Fruit fly (Drosophila melanogaster) whole organism, wandering third instar larva: ENCODE data around the gene Sema1a.

Source experiments
- Abd-B ChIP-seq: fragments of >200 bp; optimal IDR thresholded peaks from 2 replicates; lab custom pipeline; 2017; ENCODE audit warnings: missing biosample characterization, missing genetic modification characterization
- Mio ChIP-seq: sonication (Bioruptor generic); optimal IDR thresholded peaks from 2 replicates; lab custom pipeline; 2016; ENCODE audit warnings: missing biosample characterization, missing genetic modification characterization
- Sp1 ChIP-seq: fragments of 200-800 bp; sonication (Bioruptor generic); optimal IDR thresholded peaks from 3 replicates; lab custom pipeline; 2019; ENCODE audit warnings: missing biosample characterization, mild to moderate bottlenecking, missing genetic modification characterization, moderate library complexity
- Vsx2 ChIP-seq: fragments of 200-300, 225-300 bp; sonication (Bioruptor generic); optimal IDR thresholded peaks from 2 replicates; lab custom pipeline; 2018; ENCODE audit warnings: missing biosample characterization, missing genetic modification characterization; ENCODE audit not compliant: partially characterized antibody
- ey ChIP-seq: fragments of 200-800 bp; sonication (Bioruptor generic); optimal IDR thresholded peaks from 2 replicates; lab custom pipeline; 2016; ENCODE audit warnings: missing biosample characterization, missing genetic modification characterization
- foxo ChIP-seq, 2 experiments: fragments of 200-800 bp; sonication (Bioruptor generic); optimal IDR thresholded peaks; 2 replicates in 1 of 2; 3 replicates in 1 of 2; lab custom pipeline; 2016 to 2017; ENCODE audit warnings: missing biosample characterization in 2 of 2, missing genetic modification characterization in 2 of 2
- fru ChIP-seq: fragments of 200-800 bp; sonication (Bioruptor generic); optimal IDR thresholded peaks from 3 replicates; lab custom pipeline; 2016; ENCODE audit warnings: missing biosample characterization, mild to moderate bottlenecking, missing genetic modification characterization
- h ChIP-seq: fragments of 200-800 bp; sonication (Bioruptor generic); optimal IDR thresholded peaks from 3 replicates; lab custom pipeline; 2016; ENCODE audit warnings: missing biosample characterization, mild to moderate bottlenecking, missing genetic modification characterization
- lola ChIP-seq: fragments of >200 bp; optimal IDR thresholded peaks from 2 replicates; lab custom pipeline; 2017; ENCODE audit warnings: missing biosample characterization, missing genetic modification characterization
- psq ChIP-seq: fragments of 200-800 bp; sonication (Bioruptor generic); optimal IDR thresholded peaks from 3 replicates; lab custom pipeline; 2017; ENCODE audit warnings: missing biosample characterization, mild to moderate bottlenecking, missing genetic modification characterization, moderate library complexity
- tai ChIP-seq: sonication (Bioruptor generic); optimal IDR thresholded peaks from 2 replicates; lab custom pipeline; 2016; ENCODE audit warnings: missing biosample characterization, missing genetic modification characterization
- usp ChIP-seq: fragments of >200 bp; optimal IDR thresholded peaks from 2 replicates; lab custom pipeline; 2017; ENCODE audit warnings: missing biosample characterization, missing genetic modification characterization

DNA sequence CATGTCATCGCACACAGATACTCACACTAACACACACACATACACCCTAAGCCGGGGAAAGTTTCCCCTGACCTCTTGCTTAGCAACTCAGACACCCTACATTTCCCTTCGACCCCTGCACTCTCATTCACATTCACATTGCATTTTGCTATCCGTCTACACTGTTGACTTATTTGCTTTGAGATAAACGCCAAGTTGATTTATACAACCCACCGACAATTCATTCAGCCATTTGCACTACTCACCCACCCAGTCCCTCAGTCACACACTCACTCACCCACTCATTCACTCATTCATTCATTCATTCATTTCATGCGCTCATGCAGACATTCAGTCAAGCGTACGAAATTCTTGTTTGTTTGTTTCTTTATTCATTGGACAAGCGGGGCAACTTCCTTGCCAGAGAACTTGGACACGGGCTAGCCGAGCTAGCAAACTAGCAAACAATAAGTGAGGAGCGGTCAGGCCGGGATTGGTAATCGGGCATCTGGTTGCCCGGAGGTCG, 34.6 kb downstream of the Sema1a start:
- no peak for TF ChIP-seq psq (GFP tag; lab: Kevin White, UChicago)
- no peak for TF ChIP-seq Sp1 (GFP tag; lab: Kevin White, UChicago)
- no peak for TF ChIP-seq Abd-B
- no peak for TF ChIP-seq h
- TF ChIP-seq tai: no peak
- no peak for TF ChIP-seq fru (GFP tag; lab: Kevin White, UChicago)
- TF ChIP-seq Mio (GFP tag; lab: Kevin White, UChicago): no peak
- TF ChIP-seq Vsx2 (GFP tag; lab: Kevin White, UChicago): no peak
- no peak for TF ChIP-seq lola (GFP tag; lab: Kevin White, UChicago)
- no peak for TF ChIP-seq ey (GFP tag; lab: Kevin White, UChicago)
- no peak for TF ChIP-seq usp (GFP tag; lab: Kevin White, UChicago)
- no peak for TF ChIP-seq foxo (GFP tag; optimal IDR thresholded peaks at IDR 0.05; lab: Kevin White, UChicago)
